Worm (Caenorhabditis elegans) whole organism, L4 larva: ENCODE measurements around the gene T23B12.11.
"Not testable (repeated sequence)": the region's sequence is repeated elsewhere in the genome, so short reads cannot be mapped to it uniquely, and the experiment has no call there.

ENCODE experiments used
- D1046.2 ChIP-seq: fragments of 200-800 bp; sonication (Bioruptor generic); IDR thresholded peaks from 2 replicates; pipeline ENCODE4 v1.3.6; 2022; ENCODE audit warnings: missing genetic modification characterization, missing compliant biosample characterization
- F26F4.8 ChIP-seq: fragments of 200-800 bp; sonication (Bioruptor generic); conservative IDR thresholded peaks from 2 replicates; pipeline ENCODE4 v1.3.6; 2022; ENCODE audit warnings: missing genetic modification characterization, missing compliant biosample characterization
- F44E2.7 ChIP-seq: fragments of 200-800 bp; sonication (Bioruptor generic); IDR thresholded peaks from 2 replicates; pipeline ENCODE4 v2.1.2; 2022; ENCODE audit warnings: missing genetic modification characterization, missing compliant biosample characterization
- F49E8.2 ChIP-seq: sonication (generic microtip); optimal IDR thresholded peaks from 2 replicates; lab custom pipeline; 2016; ENCODE audit warnings: missing compliant biosample characterization, mild to moderate bottlenecking, missing genetic modification characterization, borderline replicate concordance
- T20F7.1 ChIP-seq: fragments of 200-800 bp; sonication (Bioruptor generic); optimal IDR thresholded peaks from 2 replicates; lab custom pipeline; 2018; ENCODE audit warnings: mild to moderate bottlenecking, missing genetic modification characterization, missing compliant biosample characterization
- T26A8.4 ChIP-seq: fragments of 200-800 bp; sonication (Bioruptor generic); IDR thresholded peaks from 2 replicates; pipeline ENCODE4 v1.3.6; 2022; ENCODE audit warnings: missing genetic modification characterization, missing compliant biosample characterization
- Y75B8A.6 ChIP-seq: fragments of 200-800 bp; sonication (Bioruptor generic); IDR thresholded peaks from 2 replicates; pipeline ENCODE4 v1.3.6; 2022; ENCODE audit warnings: missing genetic modification reagents, missing genetic modification characterization, missing compliant biosample characterization
- ZK546.5 ChIP-seq, 2 experiments: sonication (generic microtip); optimal IDR thresholded peaks; 2 replicates each; lab custom pipeline; 2017; ENCODE audit warnings: missing biosample characterization in 2 of 2, missing genetic modification characterization in 2 of 2
- aha-1 ChIP-seq: fragments of 150-350 bp; peaks from one replicate; lab custom pipeline; 2014; ENCODE audit warnings: missing biosample characterization, missing genetic modification characterization
- attf-4 ChIP-seq: sonication (generic microtip); optimal IDR thresholded peaks from 3 replicates; lab custom pipeline; 2017; ENCODE audit warnings: missing biosample characterization, missing genetic modification characterization
- ceh-20 ChIP-seq: fragments of 200-800 bp; sonication (Bioruptor generic); IDR thresholded peaks from 2 replicates; pipeline ENCODE4 v1.3.6; 2022; ENCODE audit warnings: missing genetic modification reagents, missing genetic modification characterization, missing compliant biosample characterization
- ceh-32 ChIP-seq: sonication (generic microtip); optimal IDR thresholded peaks from 2 replicates; lab custom pipeline; 2016; ENCODE audit warnings: mild to moderate bottlenecking, missing genetic modification characterization, missing compliant biosample characterization; ENCODE audit not compliant: poor library complexity
- daf-16 ChIP-seq, 3 experiments: sonication (generic microtip); optimal IDR thresholded peaks; 2 replicates each; lab custom pipeline; 2016 to 2017; ENCODE audit warnings: missing genetic modification characterization in 3 of 3, missing genetic modification reagents in 3 of 3, mild to moderate bottlenecking in 2 of 3, missing compliant biosample characterization in 2 of 3, missing biosample characterization in 1 of 3, moderate library complexity in 1 of 3
- dmd-6 ChIP-seq: fragments of 200-800 bp; sonication (Bioruptor generic); IDR thresholded peaks from 2 replicates; pipeline ENCODE4 v1.3.6; 2022; ENCODE audit warnings: missing genetic modification reagents, missing genetic modification characterization, missing compliant biosample characterization
- dmd-8 ChIP-seq: fragments of 200-800 bp; sonication (Bioruptor generic); IDR thresholded peaks from 2 replicates; pipeline ENCODE4 v1.3.6; 2022; ENCODE audit warnings: missing genetic modification characterization, missing compliant biosample characterization
- dmd-9 ChIP-seq: fragments of 200-800 bp; sonication (Bioruptor generic); IDR thresholded peaks from 2 replicates; pipeline ENCODE4 v1.3.6; 2022; ENCODE audit warnings: missing genetic modification reagents, missing genetic modification characterization, missing compliant biosample characterization
- dve-1 ChIP-seq: sonication (generic microtip); optimal IDR thresholded peaks from 2 replicates; lab custom pipeline; 2017; ENCODE audit warnings: antibody characterized with exemption, mild to moderate bottlenecking, missing genetic modification characterization, missing compliant biosample characterization; ENCODE audit not compliant: insufficient read depth
- hlh-11 ChIP-seq: fragments of 200-800 bp; sonication (Bioruptor generic); optimal IDR thresholded peaks from 2 replicates; lab custom pipeline; 2018; ENCODE audit warnings: mild to moderate bottlenecking, missing genetic modification characterization, missing compliant biosample characterization
- hlh-30 ChIP-seq: sonication (generic microtip); optimal IDR thresholded peaks from 2 replicates; lab custom pipeline; 2017; ENCODE audit warnings: antibody characterized with exemption, mild to moderate bottlenecking, missing genetic modification characterization, missing compliant biosample characterization; ENCODE audit not compliant: insufficient read depth
- hmg-1.1 ChIP-seq: fragments of 200-800 bp; sonication (Bioruptor generic); IDR thresholded peaks from 2 replicates; pipeline ENCODE4 v1.3.6; 2022; ENCODE audit warnings: missing genetic modification reagents, missing genetic modification characterization, missing compliant biosample characterization
- jun-1 ChIP-seq: fragments of 150-350 bp; optimal IDR thresholded peaks from 2 replicates; lab custom pipeline; 2014; ENCODE audit warnings: missing biosample characterization, missing genetic modification reagents, missing genetic modification characterization
- lin-1 ChIP-seq: fragments of 200-800 bp; sonication (Bioruptor generic); IDR thresholded peaks from 2 replicates; pipeline ENCODE4 v1.3.6; 2022; ENCODE audit warnings: missing genetic modification reagents, missing genetic modification characterization, missing compliant biosample characterization
- madf-5 ChIP-seq, 2 experiments: fragments of 200-800 bp; sonication (Bioruptor generic); IDR thresholded peaks; 2 replicates each; pipeline ENCODE4 v1.3.6; 2022; ENCODE audit warnings: missing compliant biosample characterization in 2 of 2, missing genetic modification characterization in 2 of 2
- mdl-1 ChIP-seq, 2 experiments: fragments of 150-350 bp in 1 of 2; sonication (generic microtip) in 1 of 2; optimal IDR thresholded peaks; 2 replicates each; lab custom pipeline; 2014 to 2017; ENCODE audit warnings: missing biosample characterization in 2 of 2, missing genetic modification characterization in 2 of 2
- mdt-29 ChIP-seq: fragments of 200-800 bp; sonication (Bioruptor generic); IDR thresholded peaks from 2 replicates; pipeline ENCODE4 v1.3.6; 2022; ENCODE audit warnings: missing genetic modification reagents, missing genetic modification characterization, missing compliant biosample characterization
- mep-1 ChIP-seq: fragments of 150-350 bp; sonication (generic microtip); optimal IDR thresholded peaks from 3 replicates; lab custom pipeline; 2014; ENCODE audit warnings: missing biosample characterization, missing genetic modification characterization
- mxl-2 ChIP-seq: fragments of 200-800 bp; sonication (Bioruptor generic); conservative IDR thresholded peaks from 2 replicates; pipeline ENCODE4 v1.3.6; 2022; ENCODE audit warnings: missing genetic modification reagents, missing genetic modification characterization, missing compliant biosample characterization
- mxl-3 ChIP-seq: fragments of 200-800 bp; sonication (Bioruptor generic); optimal IDR thresholded peaks from 2 replicates; lab custom pipeline; 2018; ENCODE audit warnings: mild to moderate bottlenecking, missing genetic modification characterization, missing compliant biosample characterization
- nhr-237 ChIP-seq: sonication (generic microtip); optimal IDR thresholded peaks from 2 replicates; lab custom pipeline; 2017; ENCODE audit warnings: missing biosample characterization, missing genetic modification characterization
- nhr-28 ChIP-seq: fragments of 150-350 bp; optimal IDR thresholded peaks from 2 replicates; lab custom pipeline; 2014; ENCODE audit warnings: missing biosample characterization, missing genetic modification characterization
- pha-4 ChIP-seq, 2 experiments: fragments of 150-350 bp in 1 of 2; fragments of 200-800 bp in 1 of 2; sonication (Bioruptor generic) in 1 of 2; IDR thresholded peaks in 1 of 2; optimal IDR thresholded peaks in 1 of 2; 2 replicates each; pipeline versions ENCODE4 v1.3.6 to Lab custom; 2014 to 2022; ENCODE audit warnings: missing genetic modification characterization in 2 of 2, missing genetic modification reagents in 2 of 2, missing biosample characterization in 1 of 2, missing compliant biosample characterization in 1 of 2
- pqm-1 ChIP-seq: sonication (generic microtip); optimal IDR thresholded peaks from 2 replicates; lab custom pipeline; 2017; ENCODE audit warnings: missing biosample characterization, missing genetic modification characterization
- skn-1 ChIP-seq: fragments of 150-350 bp; optimal IDR thresholded peaks from 2 replicates; lab custom pipeline; 2014; ENCODE audit warnings: missing biosample characterization, missing genetic modification characterization
- snpc-4 ChIP-seq: fragments of 150-350 bp; optimal IDR thresholded peaks from 2 replicates; lab custom pipeline; 2014; ENCODE audit warnings: missing biosample characterization, missing genetic modification characterization
- spr-3 ChIP-seq: fragments of 200-800 bp; sonication (Bioruptor generic); optimal IDR thresholded peaks from 2 replicates; lab custom pipeline; 2018; ENCODE audit warnings: mild to moderate bottlenecking, missing genetic modification characterization, missing compliant biosample characterization
- tra-1 ChIP-seq: fragments of 200-800 bp; sonication (Bioruptor generic); IDR thresholded peaks from 2 replicates; pipeline ENCODE4 v1.3.6; 2022; ENCODE audit warnings: missing genetic modification reagents, missing genetic modification characterization, missing compliant biosample characterization
- unc-62 ChIP-seq, 3 experiments: fragments of 150-350 bp in 1 of 3; sonication (generic microtip); optimal IDR thresholded peaks in 2 of 3; peaks in 1 of 3; 1 replicate in 1 of 3; 2 replicates in 2 of 3; lab custom pipeline; 2014 to 2017; ENCODE audit warnings: missing biosample characterization in 3 of 3, missing genetic modification characterization in 3 of 3, missing genetic modification reagents in 3 of 3, missing genotype in 1 of 3
- zip-11 ChIP-seq: fragments of 200-800 bp; sonication (Bioruptor generic); IDR thresholded peaks from 2 replicates; pipeline ENCODE4 v1.3.6; 2022; ENCODE audit warnings: missing genetic modification characterization, missing compliant biosample characterization

Gene T23B12.11

DNA sequence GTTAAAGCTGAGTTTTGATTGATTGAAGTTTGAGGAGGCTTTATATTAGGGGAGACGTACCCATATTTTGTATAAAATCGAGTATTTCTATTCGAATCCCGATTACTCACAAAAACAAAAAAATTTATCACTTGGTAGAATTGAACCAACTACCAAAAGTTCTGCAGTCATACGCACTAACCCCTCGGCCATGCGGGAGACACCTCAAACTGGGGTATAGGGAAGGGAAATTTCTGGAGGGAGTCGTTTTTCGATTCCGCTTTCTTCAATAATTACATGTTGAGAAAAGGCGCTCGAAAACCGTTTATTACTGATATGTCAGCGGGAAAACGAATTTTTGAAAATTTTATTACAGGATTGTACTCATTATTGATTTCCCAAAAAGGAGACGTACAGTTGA lies 23.9 kb upstream of the T23B12.11 start (continued):
- TF ChIP-seq madf-5 (GFP tag; IDR thresholded peaks at IDR 0.05; lab: Robert Waterston, UW) (0 out of 4 replicates have a peak, but pooled peaks of 1 of the 2 experiments have one; percentile 54), Y75B8A.6 (GFP tag; lab: Robert Waterston, UW) (0 out of 2 replicates have a peak, but pooled peaks have one; percentile 76), ceh-20 (0 out of 2 replicates have a peak, but pooled peaks have one; percentile 58), lin-1 (peak; percentile 63; the same call in 1 of the 2 replicates), pha-4 (GFP tag; IDR thresholded peaks at IDR 0.05; lab: Robert Waterston, UW) (peak; percentile 33; the same call in 1 of the 2 replicates), tra-1 (GFP tag; lab: Robert Waterston, UW) (peak; percentile 30; the same call in 1 of the 2 replicates), T26A8.4 (peak; percentile 45; the same call in 1 of the 2 replicates), D1046.2 (GFP tag; lab: Robert Waterston, UW) (0 out of 2 replicates have a peak, but pooled peaks have one; percentile 44), dmd-6 (0 out of 2 replicates have a peak, but pooled peaks have one; percentile 14), dmd-8 (peak; percentile 87)
- TF ChIP-seq pha-4 (tag; optimal IDR thresholded peaks at IDR 0.05; lab: Kevin White, UChicago), result not testable (repeated sequence)

DNA sequence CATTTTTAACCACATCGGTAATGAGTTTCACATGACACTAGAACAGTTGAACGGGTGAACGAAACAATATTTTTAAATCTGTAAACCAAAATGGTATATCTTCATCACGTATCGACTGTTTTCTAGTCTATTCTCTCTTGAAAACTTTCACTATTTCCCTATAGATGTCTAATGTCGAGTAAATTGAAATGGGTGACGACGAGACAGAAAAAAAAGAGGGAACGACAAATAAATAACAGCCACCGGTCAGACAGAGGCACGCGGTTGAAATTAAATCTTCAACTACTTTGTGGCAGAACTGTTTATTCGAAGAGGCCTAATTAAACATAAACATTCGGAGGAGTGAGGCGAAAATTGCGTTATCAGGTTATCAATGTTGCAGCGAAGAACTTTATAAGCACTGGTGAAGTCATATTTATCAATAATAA lies 20.8 kb upstream of the T23B12.11 start:
- no peak for TF ChIP-seq F49E8.2 (tag; lab: Kevin White, UChicago)
- TF ChIP-seq ceh-32, result no peak
- TF ChIP-seq hlh-30 (tag; lab: Kevin White, UChicago), result peak; percentile 58
- no peak for TF ChIP-seq nhr-237
- peak in 1 of 2 experiments; percentile 51 for TF ChIP-seq mdl-1 (tag; optimal IDR thresholded peaks at IDR 0.05; lab: Kevin White, UChicago)
- TF ChIP-seq hlh-11, result peak; percentile 74
- TF ChIP-seq T20F7.1, result no peak
- TF ChIP-seq daf-16 (GFP tag; optimal IDR thresholded peaks at IDR 0.05; lab: Kevin White, UChicago), result no peak
- peak; percentile 98 for TF ChIP-seq daf-16 (tag; optimal IDR thresholded peaks at IDR 0.05; lab: Kevin White, UChicago)
- TF ChIP-seq dmd-6, result peak; percentile 18; the same call in 1 of the 2 replicates
- TF ChIP-seq mxl-2, result no peak
- peak in 1 of 2 experiments; percentile 62 for TF ChIP-seq unc-62 (GFP tag; optimal IDR thresholded peaks at IDR 0.05 in 1 of 2; lab: Kevin White, UChicago)
- TF ChIP-seq unc-62 (tag; optimal IDR thresholded peaks at IDR 0.05; lab: Kevin White, UChicago), result no peak
- no peak for TF ChIP-seq Y75B8A.6 (GFP tag; lab: Robert Waterston, UW)
- peak; percentile 47 for TF ChIP-seq nhr-28 (tag; lab: Kevin White, UChicago)
- TF ChIP-seq skn-1 (tag; lab: Kevin White, UChicago), result no peak
- no peak for TF ChIP-seq jun-1 (tag; lab: Kevin White, UChicago)
- peak; percentile 38 for TF ChIP-seq dve-1 (tag; lab: Kevin White, UChicago)
- TF ChIP-seq mep-1, result peak; percentile 36
- TF ChIP-seq pqm-1 (tag; lab: Kevin White, UChicago), result peak; percentile 55
- TF ChIP-seq F44E2.7 (GFP tag; lab: Robert Waterston, UW), result no peak
- no peak for TF ChIP-seq D1046.2 (GFP tag; lab: Robert Waterston, UW)
- peak; percentile 1 for TF ChIP-seq mxl-3 (GFP tag; lab: Kevin White, UChicago)
- TF ChIP-seq hmg-1.1 (GFP tag; lab: Robert Waterston, UW), result no peak

DNA sequence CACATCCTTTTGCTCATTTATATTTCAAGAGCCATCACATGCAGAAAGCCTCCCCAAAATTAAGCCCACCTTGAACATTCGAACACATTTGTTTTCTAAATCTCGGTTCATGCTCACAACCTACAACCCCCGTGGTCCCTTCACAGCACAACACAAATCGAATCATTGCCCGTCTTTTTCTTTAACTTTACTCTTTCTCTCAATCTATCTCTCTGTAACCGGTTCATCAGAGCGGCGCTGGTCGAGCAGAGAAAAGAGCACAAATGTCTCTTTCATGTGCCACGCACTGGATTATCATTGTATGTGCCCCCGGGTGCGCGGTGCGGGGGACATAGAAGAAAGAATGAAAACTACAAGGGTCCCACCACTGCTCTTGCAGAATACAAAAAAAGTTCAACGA lies 19.9 kb upstream of the T23B12.11 start:
- no peak for TF ChIP-seq hlh-11
- no peak for TF ChIP-seq spr-3 (GFP tag; lab: Kevin White, UChicago)
- no peak for TF ChIP-seq attf-4 (tag; lab: Kevin White, UChicago)
- no peak for TF ChIP-seq mdt-29
- no peak for TF ChIP-seq ZK546.5 (tag; optimal IDR thresholded peaks at IDR 0.05; lab: Kevin White, UChicago)
- TF ChIP-seq Y75B8A.6 (GFP tag; lab: Robert Waterston, UW), result no peak
- TF ChIP-seq hmg-1.1 (GFP tag; lab: Robert Waterston, UW), result 0 out of 2 replicates have a peak, but pooled peaks have one; percentile 22
- TF ChIP-seq aha-1, result peak; percentile 49
- TF ChIP-seq dmd-9, result no peak
- no peak for TF ChIP-seq zip-11
- no peak for TF ChIP-seq snpc-4 (tag; lab: Kevin White, UChicago)
- TF ChIP-seq F26F4.8, result no peak
- TF ChIP-seq, all 104 proteins: peak for 2
